Fruit fly (Drosophila melanogaster) whole organism, embryonic: Measurements from ENCODE around the gene Bap111.

Source experiments
- Atf6 ChIP-seq: fragments of 200-800 bp; sonication (Bioruptor generic); IDR thresholded peaks from 2 replicates; pipeline ENCODE4 v1.3.6; 2022; ENCODE audit warnings: missing biosample characterization, missing genetic modification characterization
- B-H1 ChIP-seq: fragments of 200-800 bp; sonication (Bioruptor generic); IDR thresholded peaks from 3 replicates; pipeline ENCODE4 v1.3.6; 2022; ENCODE audit warnings: missing biosample characterization, missing genetic modification characterization
- CG10267 ChIP-seq: fragments of 200-800 bp; sonication (Bioruptor generic); optimal IDR thresholded peaks from 2 replicates; lab custom pipeline; 2018; ENCODE audit warnings: missing biosample characterization, mild to moderate bottlenecking, missing genetic modification characterization, moderate library complexity
- CG11247 ChIP-seq: fragments of 200-800 bp; sonication (Bioruptor generic); IDR thresholded peaks from 2 replicates; pipeline ENCODE4 v1.3.6; 2022; ENCODE audit warnings: missing biosample characterization, missing genetic modification characterization
- CG12236 ChIP-seq: fragments of 200-800 bp; sonication (Bioruptor generic); optimal IDR thresholded peaks from 2 replicates; lab custom pipeline; 2016; ENCODE audit warnings: missing biosample characterization, missing genetic modification characterization
- CG15011 ChIP-seq: fragments of 200-800 bp; sonication (Bioruptor generic); optimal IDR thresholded peaks from 3 replicates; lab custom pipeline; 2018; ENCODE audit warnings: missing biosample characterization, mild to moderate bottlenecking, missing genetic modification characterization
- CG17912 ChIP-seq: fragments of 200-800 bp; sonication (Bioruptor generic); optimal IDR thresholded peaks from 2 replicates; lab custom pipeline; 2018; ENCODE audit warnings: missing biosample characterization, mild to moderate bottlenecking, missing genetic modification characterization
- CG1832 ChIP-seq: fragments of 200-800 bp; sonication (Bioruptor generic); optimal IDR thresholded peaks from 2 replicates; lab custom pipeline; 2017; ENCODE audit warnings: missing biosample characterization, mild to moderate bottlenecking, missing genetic modification characterization, inconsistent platforms
- CG30431 ChIP-seq: fragments of 200-800 bp; sonication (Bioruptor generic); optimal IDR thresholded peaks from 2 replicates; lab custom pipeline; 2017; ENCODE audit warnings: missing biosample characterization, missing genetic modification characterization
- CG32767 ChIP-seq: fragments of 200-800 bp; sonication (Bioruptor generic); IDR thresholded peaks from 2 replicates; pipeline ENCODE4 v1.3.6; 2022; ENCODE audit warnings: missing biosample characterization, missing genetic modification characterization
- CG33557 ChIP-seq: fragments of 200-800 bp; sonication (Bioruptor generic); optimal IDR thresholded peaks from 2 replicates; lab custom pipeline; 2019; ENCODE audit warnings: missing biosample characterization, mild to moderate bottlenecking, missing genetic modification characterization, moderate library complexity
- CG3847 ChIP-seq: fragments of 200-800 bp; sonication (Bioruptor generic); IDR thresholded peaks from 2 replicates; pipeline ENCODE4 v1.3.6; 2022; ENCODE audit warnings: missing biosample characterization, missing genetic modification characterization
- CG3995 ChIP-seq: fragments of 200-800 bp; sonication (Bioruptor generic); optimal IDR thresholded peaks from 3 replicates; lab custom pipeline; 2016; ENCODE audit warnings: missing biosample characterization, missing genetic modification characterization
- CG4404 ChIP-seq: fragments of 200-800 bp; sonication (Bioruptor generic); IDR thresholded peaks from 2 replicates; pipeline ENCODE4 v1.3.6; 2022; ENCODE audit warnings: missing biosample characterization, missing genetic modification characterization
- CG6683 ChIP-seq: fragments of 200-800 bp; sonication (Bioruptor generic); optimal IDR thresholded peaks from 2 replicates; lab custom pipeline; 2017; ENCODE audit warnings: missing biosample characterization, mild to moderate bottlenecking, missing genetic modification characterization, missing genetic modification reagents
- CG6854 ChIP-seq: fragments of 200-800 bp; sonication (Bioruptor generic); optimal IDR thresholded peaks from 3 replicates; lab custom pipeline; 2017; ENCODE audit warnings: missing biosample characterization, mild to moderate bottlenecking, missing genetic modification characterization
- CG7357 ChIP-seq: fragments of 200-800 bp; sonication (Bioruptor generic); IDR thresholded peaks from 3 replicates; pipeline ENCODE4 v1.3.6; 2022; ENCODE audit warnings: missing biosample characterization, missing genetic modification characterization
- CG8359 ChIP-seq: fragments of 200-800 bp; sonication (Bioruptor generic); optimal IDR thresholded peaks from 2 replicates; lab custom pipeline; 2017; ENCODE audit warnings: missing biosample characterization, mild to moderate bottlenecking, missing genetic modification characterization, borderline replicate concordance
- CG9797 ChIP-seq: fragments of 200-800 bp; sonication (Bioruptor generic); optimal IDR thresholded peaks from 3 replicates; lab custom pipeline; 2018; ENCODE audit warnings: missing biosample characterization, mild to moderate bottlenecking, missing genetic modification characterization
- D19A ChIP-seq: fragments of 200-800 bp; optimal IDR thresholded peaks from 3 replicates; lab custom pipeline; 2019; ENCODE audit warnings: missing biosample characterization, mild to moderate bottlenecking, missing genetic modification characterization, moderate library complexity
- Dip2 ChIP-seq: fragments of 200-800 bp; sonication (Bioruptor generic); IDR thresholded peaks from 2 replicates; pipeline ENCODE4 v1.3.6; 2022; ENCODE audit warnings: missing biosample characterization, missing genetic modification characterization
- Doc3 ChIP-seq: fragments of 200-800 bp; sonication (Bioruptor generic); IDR thresholded peaks from 3 replicates; pipeline ENCODE4 v1.3.6; 2022; ENCODE audit warnings: missing biosample characterization, missing genetic modification characterization; ENCODE audit not compliant: partially characterized antibody
- Drgx ChIP-seq: fragments of 200-800 bp; sonication (Bioruptor generic); IDR thresholded peaks from 2 replicates; pipeline ENCODE4 v1.3.6; 2022; ENCODE audit warnings: missing biosample characterization, missing genetic modification characterization
- E2f1 ChIP-seq: fragments of 200-800 bp; sonication (Bioruptor generic); IDR thresholded peaks from 2 replicates; pipeline ENCODE4 v1.3.6; 2022; ENCODE audit warnings: missing biosample characterization, missing genetic modification characterization
- H15 ChIP-seq: fragments of 200-800 bp; sonication (Bioruptor generic); IDR thresholded peaks from 3 replicates; pipeline ENCODE4 v1.3.6; 2022; ENCODE audit warnings: missing biosample characterization, missing genetic modification characterization
- Hr51 ChIP-seq, 2 experiments: fragments of 200-800 bp; sonication (Bioruptor generic); optimal IDR thresholded peaks; 2 replicates in 1 of 2; 3 replicates in 1 of 2; lab custom pipeline; 2016 to 2018; ENCODE audit warnings: missing biosample characterization in 2 of 2, missing genetic modification characterization in 2 of 2, mild to moderate bottlenecking in 1 of 2, moderate library complexity in 1 of 2
- Jarid2 ChIP-seq: fragments of 200-800 bp; sonication (Bioruptor generic); optimal IDR thresholded peaks from 3 replicates; lab custom pipeline; 2017; ENCODE audit warnings: mild to moderate bottlenecking, missing biosample characterization, missing genetic modification reagents, missing genetic modification characterization
- MBD-R2 ChIP-seq: fragments of 200-800 bp; sonication (Bioruptor generic); IDR thresholded peaks from 2 replicates; pipeline ENCODE4 v1.3.6; 2022; ENCODE audit warnings: missing biosample characterization, missing genetic modification characterization
- Nf-YB ChIP-seq: fragments of 200-800 bp; sonication (Bioruptor generic); optimal IDR thresholded peaks from 3 replicates; lab custom pipeline; 2019; ENCODE audit warnings: missing biosample characterization, mild to moderate bottlenecking, missing genetic modification characterization, moderate library complexity
- Oaz ChIP-seq: fragments of 200-800 bp; sonication (Bioruptor generic); IDR thresholded peaks from 2 replicates; pipeline ENCODE4 v1.3.6; 2022; ENCODE audit warnings: missing biosample characterization, missing genetic modification characterization
- Stat92E ChIP-seq, 3 experiments: fragments of >200 bp in 2 of 3; fragments of 200-800 bp in 1 of 3; sonication (Bioruptor generic) in 1 of 3; optimal IDR thresholded peaks; 2 replicates each; lab custom pipeline; 2017 to 2019; ENCODE audit warnings: missing biosample characterization in 3 of 3, missing genetic modification characterization in 3 of 3, mild to moderate bottlenecking in 1 of 3, moderate library complexity in 1 of 3
- ab ChIP-seq: fragments of 200-800 bp; sonication (Bioruptor generic); optimal IDR thresholded peaks from 2 replicates; lab custom pipeline; 2016; ENCODE audit warnings: missing biosample characterization, missing genetic modification characterization
- bsh ChIP-seq, 2 experiments: fragments of 200-800 bp; sonication (Bioruptor generic); optimal IDR thresholded peaks; 2 replicates each; lab custom pipeline; 2017 to 2018; ENCODE audit warnings: mild to moderate bottlenecking in 2 of 2, missing biosample characterization in 2 of 2, missing genetic modification characterization in 2 of 2, moderate library complexity in 1 of 2
- cato ChIP-seq: fragments of 200-800 bp; sonication (Bioruptor generic); optimal IDR thresholded peaks from 2 replicates; lab custom pipeline; 2016; ENCODE audit warnings: missing biosample characterization, missing genetic modification characterization, borderline replicate concordance
- dan ChIP-seq: fragments of 200-800 bp; sonication (Bioruptor generic); IDR thresholded peaks from 2 replicates; pipeline ENCODE4 v1.3.6; 2022; ENCODE audit warnings: missing biosample characterization, missing genetic modification characterization
- fd3F ChIP-seq: fragments of 200-800 bp; sonication (Bioruptor generic); optimal IDR thresholded peaks from 2 replicates; lab custom pipeline; 2018; ENCODE audit warnings: missing biosample characterization, mild to moderate bottlenecking, missing genetic modification characterization, moderate library complexity
- gem ChIP-seq: fragments of 200-800 bp; sonication (Bioruptor generic); optimal IDR thresholded peaks from 2 replicates; lab custom pipeline; 2019; ENCODE audit warnings: missing biosample characterization, mild to moderate bottlenecking, missing genetic modification characterization, moderate library complexity
- h ChIP-seq: fragments of >200 bp; optimal IDR thresholded peaks from 2 replicates; lab custom pipeline; 2017
- ken ChIP-seq: fragments of 200-800 bp; sonication (Bioruptor generic); IDR thresholded peaks from 3 replicates; pipeline ENCODE4 v1.3.6; 2022; ENCODE audit warnings: missing biosample characterization, missing genetic modification characterization
- klu ChIP-seq: fragments of 200-800 bp; sonication (Bioruptor generic); IDR thresholded peaks from 2 replicates; pipeline ENCODE4 v1.3.6; 2022; ENCODE audit warnings: missing biosample characterization, missing genetic modification characterization
- lov ChIP-seq, 2 experiments: fragments of 200-800 bp in 1 of 2; fragments of >200 bp in 1 of 2; sonication (Bioruptor generic) in 1 of 2; IDR thresholded peaks in 1 of 2; optimal IDR thresholded peaks in 1 of 2; 2 replicates in 1 of 2; 3 replicates in 1 of 2; pipeline versions ENCODE4 v1.3.6 to Lab custom; 2017 to 2022; ENCODE audit warnings: missing biosample characterization in 1 of 2, missing genetic modification characterization in 1 of 2
- luna ChIP-seq: fragments of 200-800 bp; sonication (Bioruptor generic); optimal IDR thresholded peaks from 2 replicates; lab custom pipeline; 2016; ENCODE audit warnings: missing biosample characterization, missing genetic modification characterization
- p53 ChIP-seq: fragments of 200-800 bp; sonication (Bioruptor generic); optimal IDR thresholded peaks from 2 replicates; lab custom pipeline; 2016; ENCODE audit warnings: missing biosample characterization, missing genetic modification characterization
- psq ChIP-seq: fragments of 200-800 bp; sonication (Bioruptor generic); optimal IDR thresholded peaks from 2 replicates; lab custom pipeline; 2017; ENCODE audit warnings: missing biosample characterization, missing genetic modification characterization
- pum ChIP-seq: fragments of 200-800 bp; sonication (Bioruptor generic); optimal IDR thresholded peaks from 2 replicates; lab custom pipeline; 2016; ENCODE audit warnings: missing biosample characterization, missing genetic modification characterization
- seq ChIP-seq: fragments of 200-800 bp; sonication (Bioruptor generic); IDR thresholded peaks from 2 replicates; pipeline ENCODE4 v1.3.6; 2022; ENCODE audit warnings: missing biosample characterization, missing genetic modification characterization
- sna ChIP-seq: fragments of 200-800 bp; sonication (Bioruptor generic); IDR thresholded peaks from 2 replicates; pipeline ENCODE4 v1.3.6; 2022; ENCODE audit warnings: missing biosample characterization, missing genetic modification characterization; ENCODE audit not compliant: partially characterized antibody
- sqz ChIP-seq: fragments of 200-800 bp; sonication (Bioruptor generic); optimal IDR thresholded peaks from 3 replicates; lab custom pipeline; 2018; ENCODE audit warnings: missing biosample characterization, mild to moderate bottlenecking, missing genetic modification characterization
- unc-4 ChIP-seq: fragments of 200-800 bp; sonication (Bioruptor generic); IDR thresholded peaks from 2 replicates; pipeline ENCODE4 v1.3.6; 2022; ENCODE audit warnings: missing biosample characterization, missing genetic modification characterization; ENCODE audit not compliant: partially characterized antibody
- vvl ChIP-seq: fragments of 200-800 bp; sonication (Bioruptor generic); IDR thresholded peaks from 2 replicates; pipeline ENCODE4 v1.3.6; 2022; ENCODE audit warnings: missing biosample characterization, missing genetic modification characterization

The Bap111 gene

DNA sequence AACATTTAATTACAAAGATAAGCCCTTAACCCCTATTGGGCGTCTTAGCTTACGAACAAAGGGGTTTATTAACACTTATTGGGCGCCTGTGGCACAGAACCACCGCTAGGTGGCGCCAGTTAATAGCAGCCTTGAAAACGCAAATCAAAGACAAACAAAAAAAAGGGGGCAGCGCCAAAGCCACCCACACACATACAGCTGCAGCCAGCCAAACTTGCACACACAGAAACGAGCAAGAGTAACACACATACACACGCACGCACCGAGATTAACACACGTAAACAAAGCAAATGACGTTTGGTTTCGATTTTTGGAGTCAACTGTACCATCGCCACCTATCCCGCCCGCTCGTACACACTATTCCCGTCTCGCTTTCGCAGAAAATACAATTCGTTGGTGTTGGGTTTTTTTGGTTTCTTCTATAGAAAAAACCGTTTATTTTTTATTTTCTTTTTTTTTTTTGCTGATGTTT lies 3.1 kb downstream of the Bap111 start (continued):
- TF ChIP-seq CG3847 (GFP tag; lab: Robert Waterston, UW), result peak; percentile 36
- TF ChIP-seq CG6683 (GFP tag; lab: Kevin White, UChicago), result no peak
- TF ChIP-seq unc-4 (GFP tag; lab: Robert Waterston, UW), result 0 out of 2 replicates have a peak, but pooled peaks have one; percentile 23
- no peak for TF ChIP-seq dan (GFP tag; lab: Robert Waterston, UW)
- no peak for TF ChIP-seq sna (GFP tag; lab: Robert Waterston, UW)
- no peak for TF ChIP-seq Jarid2 (GFP tag; lab: Kevin White, UChicago)
- TF ChIP-seq CG7357 (GFP tag; lab: Robert Waterston, UW), result no peak
- no peak for TF ChIP-seq CG3995 (GFP tag; lab: Kevin White, UChicago)
- peak; percentile 24 for TF ChIP-seq CG10267
- TF ChIP-seq Dip2 (GFP tag; lab: Robert Waterston, UW), result peak; percentile 69; the same call in 1 of the 2 replicates
- TF ChIP-seq h (lab: Kevin White, UChicago), result no peak
- TF ChIP-seq sqz, result peak; percentile 83
- TF ChIP-seq luna (GFP tag; lab: Kevin White, UChicago), result no peak
- no peak for TF ChIP-seq ken (GFP tag; lab: Robert Waterston, UW)
- no peak for TF ChIP-seq CG15011 (GFP tag; lab: Kevin White, UChicago)
- no peak for TF ChIP-seq p53 (GFP tag; lab: Kevin White, UChicago)
- peak; percentile 53 for TF ChIP-seq Nf-YB (GFP tag; lab: Kevin White, UChicago)
- no peak for TF ChIP-seq gem
- no peak for TF ChIP-seq CG1832 (GFP tag; lab: Kevin White, UChicago)
- TF ChIP-seq pum (GFP tag; lab: Kevin White, UChicago), result no peak
- peak; percentile 44 for TF ChIP-seq CG33557
- TF ChIP-seq D19A (tag; lab: Kevin White, UChicago), result no peak

- TF ChIP-seq B-H1, result no peak; the same call in 2 of the 3 replicates
- no peak for TF ChIP-seq CG17912 (GFP tag; lab: Kevin White, UChicago)
- TF ChIP-seq klu (GFP tag; lab: Robert Waterston, UW), result no peak
- TF ChIP-seq Atf6, result peak; percentile 39; the same call in 1 of the 2 replicates
- TF ChIP-seq Hr51 (GFP tag; optimal IDR thresholded peaks at IDR 0.05; lab: Kevin White, UChicago), result peak in 1 of 2 experiments; percentile 66
- peak; percentile 59 to 76 for TF ChIP-seq bsh (GFP tag; optimal IDR thresholded peaks at IDR 0.05; lab: Kevin White, UChicago)
- peak; percentile 50 for TF ChIP-seq Drgx (GFP tag; lab: Robert Waterston, UW)
- TF ChIP-seq CG8359 (GFP tag; lab: Kevin White, UChicago), result peak; percentile 25
- TF ChIP-seq CG9797, result no peak
- no peak for TF ChIP-seq Stat92E (GFP tag; optimal IDR thresholded peaks at IDR 0.05; lab: Kevin White, UChicago)
- no peak for TF ChIP-seq lov (optimal IDR thresholded peaks at IDR 0.05; lab: Kevin White, UChicago)
- no peak for TF ChIP-seq lov (GFP tag; IDR thresholded peaks at IDR 0.05; lab: Robert Waterston, UW)
- peak; percentile 15 for TF ChIP-seq fd3F (GFP tag; lab: Kevin White, UChicago)
- no peak for TF ChIP-seq H15 (GFP tag; lab: Robert Waterston, UW)
- no peak for TF ChIP-seq CG30431 (GFP tag; lab: Kevin White, UChicago)
- TF ChIP-seq psq (GFP tag; lab: Kevin White, UChicago), result no peak
- no peak for TF ChIP-seq ab (GFP tag; lab: Kevin White, UChicago)
- no peak for TF ChIP-seq CG11247
- TF ChIP-seq CG32767 (GFP tag; lab: Robert Waterston, UW), result no peak
- TF ChIP-seq cato, result peak; percentile 7
- TF ChIP-seq MBD-R2 (GFP tag; lab: Robert Waterston, UW), result no peak
- no peak for TF ChIP-seq Doc3 (GFP tag; lab: Robert Waterston, UW)
- TF ChIP-seq CG12236 (GFP tag; lab: Kevin White, UChicago), result no peak
- TF ChIP-seq CG4404, result peak; percentile 43
- TF ChIP-seq CG6854 (GFP tag; lab: Kevin White, UChicago), result peak; percentile 40
- no peak for TF ChIP-seq Oaz (GFP tag; lab: Robert Waterston, UW)
- TF ChIP-seq seq, result 0 out of 2 replicates have a peak, but pooled peaks have one; percentile 13
- TF ChIP-seq E2f1, result peak; percentile 28; the same call in 1 of the 2 replicates
- peak; percentile 42; the same call in 1 of the 2 replicates for TF ChIP-seq vvl (GFP tag; lab: Robert Waterston, UW)
Measured at dm6 chrX:9155134-9155533, 6.0 kb downstream of the Bap111 start.
